Fruit fly (Drosophila melanogaster) whole organism, pupa: Measurements from ENCODE around the gene CG7702.

Experiments
- CG10348 ChIP-seq: fragments of 200-800 bp; sonication (Bioruptor generic); IDR thresholded peaks from 2 replicates; pipeline ENCODE4 v1.3.6; 2022; ENCODE audit warnings: missing biosample characterization, missing genetic modification characterization
- CG12605 ChIP-seq: fragments of 200-800 bp; sonication (Bioruptor generic); IDR thresholded peaks from 2 replicates; pipeline ENCODE4 v1.3.6; 2022; ENCODE audit warnings: missing biosample characterization, missing genetic modification characterization
- CG13204 ChIP-seq: fragments of 200-800 bp; sonication (Bioruptor generic); optimal IDR thresholded peaks from 2 replicates; lab custom pipeline; 2018; ENCODE audit warnings: missing biosample characterization, mild to moderate bottlenecking, missing genetic modification characterization, moderate library complexity
- CG14655 ChIP-seq: fragments of 200-800 bp; sonication (Bioruptor generic); optimal IDR thresholded peaks from 3 replicates; lab custom pipeline; 2017; ENCODE audit warnings: mild to moderate bottlenecking, missing biosample characterization, missing genetic modification reagents, missing genetic modification characterization
- CG15710 ChIP-seq: fragments of 200-800 bp; sonication (Bioruptor generic); optimal IDR thresholded peaks from 2 replicates; lab custom pipeline; 2018; ENCODE audit warnings: missing biosample characterization, mild to moderate bottlenecking, missing genetic modification characterization, moderate library complexity
- CG17806 ChIP-seq: fragments of 200-800 bp; sonication (Bioruptor generic); optimal IDR thresholded peaks from 2 replicates; lab custom pipeline; 2018; ENCODE audit warnings: missing biosample characterization, mild to moderate bottlenecking, missing genetic modification characterization, moderate library complexity
- CG32121 ChIP-seq: fragments of 200-800 bp; sonication (Bioruptor generic); IDR thresholded peaks from 2 replicates; pipeline ENCODE4 v1.3.6; 2022; ENCODE audit warnings: missing biosample characterization, missing genetic modification characterization
- CG34367 ChIP-seq: fragments of 200-800 bp; sonication (Bioruptor generic); optimal IDR thresholded peaks from 2 replicates; lab custom pipeline; 2018; ENCODE audit warnings: missing biosample characterization, mild to moderate bottlenecking, missing genetic modification characterization
- CG4496 ChIP-seq: fragments of 200-800 bp; sonication (Bioruptor generic); IDR thresholded peaks from 3 replicates; pipeline ENCODE4 v1.3.6; 2022; ENCODE audit warnings: missing biosample characterization, missing genetic modification characterization
- CG8159 ChIP-seq: fragments of 200-800 bp; sonication (Bioruptor generic); optimal IDR thresholded peaks from 3 replicates; lab custom pipeline; 2018; ENCODE audit warnings: missing biosample characterization, mild to moderate bottlenecking, missing genetic modification characterization, moderate library complexity
- CG8301 ChIP-seq: fragments of 200-800 bp; sonication (Bioruptor generic); optimal IDR thresholded peaks from 2 replicates; lab custom pipeline; 2018; ENCODE audit warnings: missing biosample characterization, mild to moderate bottlenecking, missing genetic modification characterization
- CG9948 ChIP-seq: fragments of 200-800 bp; sonication (Bioruptor generic); optimal IDR thresholded peaks from 2 replicates; lab custom pipeline; 2018; ENCODE audit warnings: missing biosample characterization, mild to moderate bottlenecking, missing genetic modification characterization, moderate library complexity
- D1 ChIP-seq: fragments of 200-800 bp; sonication (Bioruptor generic); optimal IDR thresholded peaks from 2 replicates; lab custom pipeline; 2018; ENCODE audit warnings: missing biosample characterization, mild to moderate bottlenecking, missing genetic modification characterization, moderate library complexity
- EcR ChIP-seq: fragments of 200-800 bp; sonication (Bioruptor generic); optimal IDR thresholded peaks from 3 replicates; lab custom pipeline; 2019; ENCODE audit warnings: missing biosample characterization, missing genetic modification characterization, mild to moderate bottlenecking, moderate library complexity, missing genetic modification reagents
- Ets98B ChIP-seq: fragments of 200-800 bp; sonication (Bioruptor generic); IDR thresholded peaks from 2 replicates; pipeline ENCODE4 v1.3.6; 2022; ENCODE audit warnings: missing biosample characterization, missing genetic modification characterization
- Pif1A ChIP-seq: fragments of 200-800 bp; sonication (Bioruptor generic); optimal IDR thresholded peaks from 3 replicates; lab custom pipeline; 2016; ENCODE audit warnings: missing biosample characterization, missing genetic modification characterization
- Pif1B ChIP-seq: fragments of 200-800 bp; sonication (Bioruptor generic); optimal IDR thresholded peaks from 3 replicates; lab custom pipeline; 2016; ENCODE audit warnings: missing biosample characterization, missing genetic modification characterization
- Snoo ChIP-seq: fragments of 200-800 bp; sonication (Bioruptor generic); optimal IDR thresholded peaks from 3 replicates; lab custom pipeline; 2017; ENCODE audit warnings: missing biosample characterization, mild to moderate bottlenecking, missing genetic modification characterization, inconsistent platforms
- fd96Ca ChIP-seq: fragments of 200-800 bp; sonication (Bioruptor generic); IDR thresholded peaks from 3 replicates; pipeline ENCODE4 v1.3.6; 2022; ENCODE audit warnings: missing biosample characterization, missing genetic modification characterization
- gl ChIP-seq: fragments of 200-800 bp; sonication (Bioruptor generic); optimal IDR thresholded peaks from 2 replicates; lab custom pipeline; 2018; ENCODE audit warnings: missing biosample characterization, mild to moderate bottlenecking, missing genetic modification characterization
- rn ChIP-seq: fragments of 200-800 bp; sonication (Bioruptor generic); IDR thresholded peaks from 2 replicates; pipeline ENCODE4 v1.3.6; 2022; ENCODE audit warnings: missing biosample characterization, missing genetic modification characterization

CG7702 gene

dm6 chr3R:18665061-18665460 is 4.1 kb upstream of the CG7702 start, which contains the start of gene CG31231:
Gene CG31231, plus strand, starts transcription at chr3R:18665361.
- TF ChIP-seq gl (tag; lab: Kevin White, UChicago) (no peak), CG34367 (tag; lab: Kevin White, UChicago) (no peak), Snoo (no peak), EcR (no peak), Pif1A (no peak), CG32121 (GFP tag; lab: Robert Waterston, UW) (no peak), D1 (no peak), Ets98B (GFP tag; lab: Robert Waterston, UW) (no peak), CG4496 (no peak), Pif1B (GFP tag; lab: Kevin White, UChicago) (no peak)

- TF ChIP-seq Snoo (no peak), EcR (peak; percentile 67), Pif1A (no peak), CG14655 (GFP tag; lab: Kevin White, UChicago) (no peak)
Observed at dm6 chr3R:18667659-18668248, 1.4 kb upstream of the CG7702 start, which contains the start of gene CG31229. Gene CG31229, plus strand, starts transcription at chr3R:18667852.

- peak; percentile 70 for TF ChIP-seq CG17806
- TF ChIP-seq CG8301 (tag; lab: Kevin White, UChicago), result peak; percentile 78
- TF ChIP-seq Pif1A, result peak; percentile 71
- TF ChIP-seq rn, result 0 out of 2 replicates have a peak, but pooled peaks have one; percentile 18
- peak; percentile 24 for TF ChIP-seq gl (tag; lab: Kevin White, UChicago)
- no peak for TF ChIP-seq D1
- TF ChIP-seq Snoo, result peak; percentile 37
- TF ChIP-seq CG32121 (GFP tag; lab: Robert Waterston, UW), result peak; percentile 78
- no peak for TF ChIP-seq CG13204
- peak; percentile 73 for TF ChIP-seq CG8159
- TF ChIP-seq EcR, result no peak
- peak; percentile 57; the same call in 1 of the 3 replicates for TF ChIP-seq fd96Ca (GFP tag; lab: Robert Waterston, UW)
- TF ChIP-seq CG14655 (GFP tag; lab: Kevin White, UChicago), result no peak
- peak; percentile 85 for TF ChIP-seq CG4496
- no peak; the same call in 1 of the 2 replicates for TF ChIP-seq Ets98B (GFP tag; lab: Robert Waterston, UW)
- TF ChIP-seq CG34367 (tag; lab: Kevin White, UChicago), result peak; percentile 63
- TF ChIP-seq Pif1B (GFP tag; lab: Kevin White, UChicago), result peak; percentile 48
- 0 out of 2 replicates have a peak, but pooled peaks have one; percentile 28 for TF ChIP-seq CG10348 (GFP tag; lab: Robert Waterston, UW)
- no peak; the same call in none of the 2 replicates for TF ChIP-seq CG12605 (GFP tag; lab: Robert Waterston, UW)
- TF ChIP-seq CG9948 (tag; lab: Kevin White, UChicago), result peak; percentile 66
- TF ChIP-seq CG15710 (tag; lab: Kevin White, UChicago), result peak; percentile 76
Observed at dm6 chr3R:18669812-18670211, 622 bp downstream of the CG7702 start.

dm6 chr3R:18670441-18671111 is 1.4 kb downstream of the CG7702 start:
- TF ChIP-seq CG15710 (tag; lab: Kevin White, UChicago) (peak; percentile 46), fd96Ca (GFP tag; lab: Robert Waterston, UW) (0 out of 3 replicates have a peak, but pooled peaks have one; percentile 32), CG10348 (GFP tag; lab: Robert Waterston, UW) (no peak), Pif1B (GFP tag; lab: Kevin White, UChicago) (peak; percentile 52), CG17806 (no peak), Snoo (peak; percentile 14), CG8159 (no peak), CG4496 (0 out of 3 replicates have a peak, but pooled peaks have one; percentile 43), CG9948 (tag; lab: Kevin White, UChicago) (peak; percentile 42)

dm6 chr3R:18671112-18671729 is 2.0 kb downstream of the CG7702 start, which contains the start of gene CG31230:
Gene CG31230, plus strand, starts transcription at chr3R:18671679.
- TF ChIP-seq CG13204 (no peak), EcR (no peak), Snoo (no peak), CG9948 (tag; lab: Kevin White, UChicago) (no peak), CG10348 (GFP tag; lab: Robert Waterston, UW) (no peak), CG15710 (tag; lab: Kevin White, UChicago) (no peak), CG8301 (tag; lab: Kevin White, UChicago) (no peak), Pif1A (no peak), Pif1B (GFP tag; lab: Kevin White, UChicago) (no peak), gl (tag; lab: Kevin White, UChicago) (no peak), CG14655 (GFP tag; lab: Kevin White, UChicago) (no peak), CG8159 (no peak), CG12605 (GFP tag; lab: Robert Waterston, UW) (no peak), CG34367 (tag; lab: Kevin White, UChicago) (no peak), fd96Ca (GFP tag; lab: Robert Waterston, UW) (no peak), CG17806 (no peak), rn (no peak), CG4496 (no peak)

dm6 chr3R:18677500-18677940 is 8.3 kb downstream of the CG7702 start, which contains the start of the genes dind and CG7706:
Gene dind, minus strand, starts transcription at chr3R:18677539.
Gene CG7706, plus strand, starts transcription at chr3R:18677818.
- TF ChIP-seq fd96Ca (GFP tag; lab: Robert Waterston, UW) (no peak), CG14655 (GFP tag; lab: Kevin White, UChicago) (no peak), EcR (no peak), rn (no peak), Pif1A (no peak), Ets98B (GFP tag; lab: Robert Waterston, UW) (no peak), Pif1B (GFP tag; lab: Kevin White, UChicago) (no peak), CG9948 (tag; lab: Kevin White, UChicago) (no peak), CG8301 (tag; lab: Kevin White, UChicago) (no peak), CG12605 (GFP tag; lab: Robert Waterston, UW) (no peak)
